Worm (Caenorhabditis elegans) whole organism, mixed stage, embryonic: ENCODE measurements around the gene C28A5.2.
A peak's percentile ranks its signal among the peaks of the same experiment; 100 is the strongest.

Experiments
- bed-3 ChIP-seq: fragments of 200-800 bp; sonication (Bioruptor generic); optimal IDR thresholded peaks from 3 replicates; lab custom pipeline; 2018; ENCODE audit warnings: mild to moderate bottlenecking, missing genetic modification characterization, moderate library complexity, missing compliant biosample characterization
- blmp-1 ChIP-seq: fragments of 150-350 bp; optimal IDR thresholded peaks from 2 replicates; lab custom pipeline; 2014; ENCODE audit warnings: missing biosample characterization, missing genetic modification characterization
- ceh-39 ChIP-seq: fragments of 150-350 bp; optimal IDR thresholded peaks from 2 replicates; lab custom pipeline; 2014; ENCODE audit warnings: missing biosample characterization, missing genetic modification characterization
- ceh-43 ChIP-seq: fragments of 200-800 bp; sonication (Bioruptor generic); optimal IDR thresholded peaks from 2 replicates; lab custom pipeline; 2018; ENCODE audit warnings: mild to moderate bottlenecking, missing genetic modification characterization, moderate library complexity, missing compliant biosample characterization
- ceh-83 ChIP-seq: fragments of 200-800 bp; sonication (Bioruptor generic); optimal IDR thresholded peaks from 2 replicates; lab custom pipeline; 2018; ENCODE audit warnings: mild to moderate bottlenecking, missing genetic modification characterization, missing compliant biosample characterization
- ces-1 ChIP-seq: fragments of 150-350 bp; optimal IDR thresholded peaks from 2 replicates; lab custom pipeline; 2014; ENCODE audit warnings: missing biosample characterization, missing genetic modification reagents, missing genetic modification characterization
- cnd-1 ChIP-seq: fragments of 200-800 bp; sonication (Bioruptor generic); optimal IDR thresholded peaks from 2 replicates; lab custom pipeline; 2018; ENCODE audit warnings: mild to moderate bottlenecking, missing genetic modification characterization, missing compliant biosample characterization
- elt-1 ChIP-seq: sonication (generic microtip); optimal IDR thresholded peaks from 2 replicates; lab custom pipeline; 2017; ENCODE audit warnings: missing genetic modification characterization, mild to moderate bottlenecking, missing compliant biosample characterization, antibody characterized with exemption, moderate library complexity, borderline replicate concordance; ENCODE audit not compliant: insufficient read depth
- elt-3 ChIP-seq: fragments of 150-350 bp; optimal IDR thresholded peaks from 2 replicates; lab custom pipeline; 2014; ENCODE audit warnings: missing biosample characterization, missing genetic modification characterization
- flh-1 ChIP-seq: fragments of 200-800 bp; sonication (Bioruptor generic); optimal IDR thresholded peaks from 2 replicates; lab custom pipeline; 2018; ENCODE audit warnings: mild to moderate bottlenecking, missing genetic modification characterization, moderate library complexity, missing compliant biosample characterization
- ham-2 ChIP-seq: fragments of 200-800 bp; sonication (Bioruptor generic); optimal IDR thresholded peaks from 2 replicates; lab custom pipeline; 2018; ENCODE audit warnings: mild to moderate bottlenecking, missing genetic modification characterization, missing compliant biosample characterization
- hlh-1 ChIP-seq: fragments of 150-350 bp; optimal IDR thresholded peaks from 2 replicates; lab custom pipeline; 2014; ENCODE audit warnings: missing biosample characterization, missing genetic modification reagents, missing genetic modification characterization
- lin-32 ChIP-seq: fragments of 200-800 bp; sonication (Bioruptor generic); optimal IDR thresholded peaks from 2 replicates; lab custom pipeline; 2018; ENCODE audit warnings: mild to moderate bottlenecking, missing genetic modification characterization, missing compliant biosample characterization
- lsy-2 ChIP-seq: fragments of 150-350 bp; optimal IDR thresholded peaks from 2 replicates; lab custom pipeline; 2014; ENCODE audit warnings: missing biosample characterization, missing genetic modification characterization
- mab-5 ChIP-seq: fragments of 150-350 bp; optimal IDR thresholded peaks from 2 replicates; lab custom pipeline; 2014; ENCODE audit warnings: missing biosample characterization, missing genetic modification characterization
- mep-1 ChIP-seq: fragments of 150-350 bp; optimal IDR thresholded peaks from 2 replicates; lab custom pipeline; 2017; ENCODE audit warnings: missing biosample characterization, missing genetic modification reagents, missing genetic modification characterization, inconsistent platforms
- mls-2 ChIP-seq: sonication (generic microtip); optimal IDR thresholded peaks from 2 replicates; lab custom pipeline; 2016; ENCODE audit warnings: mild to moderate bottlenecking, missing genetic modification characterization, moderate library complexity, missing compliant biosample characterization
- nhr-12 ChIP-seq: fragments of 150-350 bp; optimal IDR thresholded peaks from 2 replicates; lab custom pipeline; 2014; ENCODE audit warnings: missing biosample characterization, missing genetic modification characterization
- nhr-2 ChIP-seq: fragments of 150-350 bp; optimal IDR thresholded peaks from 2 replicates; lab custom pipeline; 2014; ENCODE audit warnings: missing biosample characterization, missing genetic modification characterization
- nhr-28 ChIP-seq: fragments of 150-350 bp; optimal IDR thresholded peaks from 2 replicates; lab custom pipeline; 2014; ENCODE audit warnings: missing biosample characterization, missing genetic modification characterization
- nhr-76 ChIP-seq: sonication (generic microtip); optimal IDR thresholded peaks from 2 replicates; lab custom pipeline; 2017; ENCODE audit warnings: missing biosample characterization, missing genetic modification characterization
- pha-4 ChIP-seq: fragments of 150-350 bp; optimal IDR thresholded peaks from 2 replicates; lab custom pipeline; 2018; ENCODE audit warnings: missing biosample characterization, missing genetic modification reagents, missing genetic modification characterization
- sem-2 ChIP-seq: fragments of 200-800 bp; sonication (Bioruptor generic); optimal IDR thresholded peaks from 2 replicates; lab custom pipeline; 2018; ENCODE audit warnings: mild to moderate bottlenecking, missing genetic modification characterization, missing compliant biosample characterization
- snpc-4 ChIP-seq: fragments of 150-350 bp; optimal IDR thresholded peaks from 2 replicates; lab custom pipeline; 2014; ENCODE audit warnings: missing biosample characterization, missing genetic modification characterization
- tbx-8 ChIP-seq: fragments of 200-800 bp; sonication (Bioruptor generic); optimal IDR thresholded peaks from 2 replicates; lab custom pipeline; 2018; ENCODE audit warnings: mild to moderate bottlenecking, missing genetic modification characterization, moderate library complexity, missing compliant biosample characterization
- unc-39 ChIP-seq: fragments of 150-350 bp; optimal IDR thresholded peaks from 2 replicates; lab custom pipeline; 2014; ENCODE audit warnings: missing biosample characterization, missing genetic modification characterization
- unc-62 ChIP-seq: fragments of 150-350 bp; optimal IDR thresholded peaks from 2 replicates; lab custom pipeline; 2014; ENCODE audit warnings: missing biosample characterization, missing genetic modification reagents, missing genetic modification characterization
- zip-8 ChIP-seq: fragments of 150-350 bp; optimal IDR thresholded peaks from 2 replicates; lab custom pipeline; 2014; ENCODE audit warnings: missing biosample characterization, missing genetic modification characterization
- ztf-11 ChIP-seq: fragments of 150-350 bp; optimal IDR thresholded peaks from 2 replicates; lab custom pipeline; 2014; ENCODE audit warnings: missing biosample characterization, missing genetic modification characterization

C28A5.2 gene

ce11 chrIII:4467277-4467676 lies 27.9 kb upstream of the C28A5.2 start, which contains the start of gene ndg-4:
Gene ndg-4 (minus strand): TSS chrIII:4467377.
- TF ChIP-seq elt-3 (tag; lab: Kevin White, UChicago) (no peak), nhr-28 (tag; lab: Kevin White, UChicago) (no peak), ces-1 (GFP tag; lab: Kevin White, UChicago) (no peak), ceh-83 (GFP tag; lab: Kevin White, UChicago) (no peak), ceh-39 (tag; lab: Kevin White, UChicago) (no peak), nhr-2 (no peak), hlh-1 (tag; lab: Kevin White, UChicago) (no peak), unc-39 (no peak)

ce11 chrIII:4461337-4461736 lies 22.0 kb upstream of the C28A5.2 start:
- TF ChIP-seq ceh-39 (tag; lab: Kevin White, UChicago) (no peak), lin-32 (GFP tag; lab: Kevin White, UChicago) (peak; percentile 91), ceh-43 (GFP tag; lab: Kevin White, UChicago) (peak; percentile 87), nhr-2 (peak; percentile 93), mls-2 (tag; lab: Kevin White, UChicago) (peak; percentile 32)
- TF ChIP-seq, all 35 proteins: peak for 4

- no peak for TF ChIP-seq mab-5
- no peak for TF ChIP-seq mep-1 (tag; lab: Kevin White, UChicago)
- no peak for TF ChIP-seq nhr-76 (tag; lab: Kevin White, UChicago)
- TF ChIP-seq ceh-83 (GFP tag; lab: Kevin White, UChicago): no peak
- no peak for TF ChIP-seq nhr-28 (tag; lab: Kevin White, UChicago)
- no peak for TF ChIP-seq lin-32 (GFP tag; lab: Kevin White, UChicago)
- TF ChIP-seq ztf-11 (tag; lab: Kevin White, UChicago): no peak
- no peak for TF ChIP-seq nhr-2
- no peak for TF ChIP-seq ham-2 (GFP tag; lab: Kevin White, UChicago)
- TF ChIP-seq lsy-2 (tag; lab: Kevin White, UChicago): no peak
- TF ChIP-seq mls-2 (tag; lab: Kevin White, UChicago): no peak
- no peak for TF ChIP-seq elt-1 (tag; lab: Kevin White, UChicago)
- TF ChIP-seq zip-8 (tag; lab: Kevin White, UChicago): no peak
- TF ChIP-seq bed-3 (GFP tag; lab: Kevin White, UChicago): no peak
- no peak for TF ChIP-seq sem-2
- no peak for TF ChIP-seq ces-1 (GFP tag; lab: Kevin White, UChicago)
These were observed 20.9 kb upstream of the C28A5.2 start for ce11 chrIII:4460242-4460641.

- no peak for TF ChIP-seq zip-8 (tag; lab: Kevin White, UChicago)
- TF ChIP-seq flh-1: no peak
- TF ChIP-seq lsy-2 (tag; lab: Kevin White, UChicago): peak; percentile 51
- no peak for TF ChIP-seq cnd-1
- peak; percentile 96 for TF ChIP-seq ceh-43 (GFP tag; lab: Kevin White, UChicago)
These were observed 17.2 kb upstream of the C28A5.2 start for ce11 chrIII:4456579-4456978.

DNA sequence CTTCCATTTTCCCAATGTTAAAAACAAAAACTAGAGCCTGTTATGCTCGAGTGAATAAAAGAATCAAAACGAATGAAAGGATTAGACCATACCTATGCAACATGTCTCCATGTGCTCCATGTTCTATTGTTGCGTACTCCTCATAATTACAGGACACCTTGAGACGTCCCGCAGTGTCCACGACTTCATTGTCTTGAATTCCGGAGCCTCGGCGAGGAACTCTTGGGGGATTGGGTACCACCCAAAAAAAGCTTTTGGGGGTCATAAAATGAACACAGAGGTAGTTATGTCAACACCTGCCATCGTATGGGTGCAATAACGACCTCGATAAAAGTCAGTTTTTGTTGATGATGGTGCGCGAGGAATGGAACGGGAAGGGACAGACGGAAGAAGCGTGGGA lies 15.6 kb upstream of the C28A5.2 start:
- no peak for TF ChIP-seq nhr-76 (tag; lab: Kevin White, UChicago)
- no peak for TF ChIP-seq unc-39
- TF ChIP-seq nhr-12 (tag; lab: Kevin White, UChicago): no peak
- TF ChIP-seq lin-32 (GFP tag; lab: Kevin White, UChicago): peak; percentile 52
- TF ChIP-seq tbx-8: no peak
- TF ChIP-seq ceh-43 (GFP tag; lab: Kevin White, UChicago): peak; percentile 62
- peak; percentile 4 for TF ChIP-seq zip-8 (tag; lab: Kevin White, UChicago)
- no peak for TF ChIP-seq pha-4 (tag; lab: Kevin White, UChicago)
- peak; percentile 7 for TF ChIP-seq cnd-1
- TF ChIP-seq blmp-1 (tag; lab: Kevin White, UChicago): no peak
- TF ChIP-seq nhr-2: peak; percentile 17

DNA sequence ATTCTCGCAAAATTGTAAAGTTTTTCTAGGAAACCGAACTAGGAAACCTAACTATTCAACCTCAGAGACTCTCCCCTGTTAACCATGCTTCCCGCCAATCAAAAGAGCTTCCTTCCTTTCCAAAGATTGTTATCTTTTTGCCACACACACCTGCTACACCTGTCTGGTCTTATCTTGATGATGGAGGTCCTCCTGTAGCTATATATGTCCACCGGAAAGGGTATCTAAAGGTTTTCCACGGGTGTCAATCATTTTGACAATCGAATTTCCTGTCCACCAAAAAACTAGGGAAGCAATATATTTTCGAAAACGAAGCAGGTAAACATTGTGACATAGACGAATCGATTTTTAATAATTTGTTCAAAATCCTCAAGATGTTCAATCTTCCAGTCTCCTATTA lies 14.4 kb upstream of the C28A5.2 start:
- TF ChIP-seq mls-2 (tag; lab: Kevin White, UChicago): no peak
- peak; percentile 82 for TF ChIP-seq unc-62 (GFP tag; lab: Kevin White, UChicago)
- TF ChIP-seq elt-1 (tag; lab: Kevin White, UChicago): peak; percentile 93
- no peak for TF ChIP-seq blmp-1 (tag; lab: Kevin White, UChicago)
- peak; percentile 34 for TF ChIP-seq nhr-2
- TF ChIP-seq zip-8 (tag; lab: Kevin White, UChicago): no peak
- TF ChIP-seq pha-4 (tag; lab: Kevin White, UChicago): no peak
- no peak for TF ChIP-seq snpc-4 (tag; lab: Kevin White, UChicago)
